Fruit fly (Drosophila melanogaster) Kc167 (cell line): ENCODE data around the gene PGAP2.

Experiments
- h ChIP-seq: fragments of >200 bp; optimal IDR thresholded peaks from 3 replicates; lab custom pipeline; 2018; ENCODE audit warnings: missing external identifiers
- ttk ChIP-seq: sonication (Bioruptor generic); optimal IDR thresholded peaks from 2 replicates; lab custom pipeline; 2017; ENCODE audit warnings: missing external identifiers

DNA sequence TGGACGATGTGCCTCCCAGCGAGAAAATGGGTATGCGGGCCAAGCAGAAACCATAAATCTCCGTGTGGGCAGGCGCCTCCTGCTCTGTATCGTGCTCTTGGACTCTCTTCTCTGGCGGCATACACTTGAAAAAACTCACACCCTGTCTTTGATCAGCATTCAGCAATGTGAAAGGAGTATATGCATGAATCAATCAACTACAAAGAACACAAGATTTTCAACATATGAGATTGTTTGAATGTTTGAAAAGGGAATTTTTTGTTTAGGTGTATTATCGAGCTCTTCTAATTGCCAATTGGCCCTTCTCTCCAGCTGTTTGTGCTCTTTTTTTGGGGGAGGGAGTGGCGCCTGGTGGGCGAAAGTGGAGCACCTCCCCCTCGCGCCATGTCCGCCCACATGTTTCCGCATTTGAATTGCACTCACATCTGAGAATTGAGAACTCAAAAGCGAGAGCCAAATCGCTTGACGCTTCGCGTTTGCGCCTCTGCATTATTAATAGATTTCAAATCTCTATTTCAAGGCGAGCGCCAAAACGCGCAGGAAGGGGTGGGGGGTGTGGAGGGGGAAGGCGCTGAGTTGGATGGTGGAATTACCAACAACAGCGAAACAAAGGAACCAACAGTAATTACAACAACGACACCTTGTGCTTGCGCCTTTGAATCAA, 26.2 kb upstream of the PGAP2 start:
- no peak for TF ChIP-seq h (lab: Kevin White, UChicago)
- TF ChIP-seq ttk (lab: Kevin White, UChicago), result no peak
